Fruit fly (Drosophila melanogaster): Measurements from ENCODE around the gene CG14441.

The CG14441 gene

dm6 chrX:6756175-6756718 lies 56.9 kb downstream of the CG14441 start, which contains the start of gene sov (continued):
- TF ChIP-seq kni (GFP tag; optimal IDR thresholded peaks at IDR 0.05) (no peak), CG8359 (GFP tag; optimal IDR thresholded peaks at IDR 0.05; ENCODE audit: borderline replicate concordance) (no peak), CG30403 (GFP tag; optimal IDR thresholded peaks at IDR 0.05) (no peak), lola (GFP tag; optimal IDR thresholded peaks at IDR 0.05) (no peak), bbx (GFP tag; IDR thresholded peaks at IDR 0.05; ENCODE audit: partially characterized antibody) (peak; percentile 74), klu (GFP tag; IDR thresholded peaks at IDR 0.05) (no peak), Optix (GFP tag; IDR thresholded peaks at IDR 0.05) (no peak), Deaf1 (tag; optimal IDR thresholded peaks at IDR 0.05) (peak; percentile 86), h (optimal IDR thresholded peaks at IDR 0.05) (no peak), ci (GFP tag; IDR thresholded peaks at IDR 0.05) (no peak), CG1792 (GFP tag; optimal IDR thresholded peaks at IDR 0.05) (no peak), repo (GFP tag; optimal IDR thresholded peaks at IDR 0.05) (no peak), ssp (GFP tag; IDR thresholded peaks at IDR 0.05) (no peak), shn (GFP tag; optimal IDR thresholded peaks at IDR 0.05) (no peak), CG1647 (GFP tag; optimal IDR thresholded peaks at IDR 0.05) (no peak), CG6654 (GFP tag; optimal IDR thresholded peaks at IDR 0.05) (no peak), CG34224 (GFP tag; IDR thresholded peaks at IDR 0.05; ENCODE audit: partially characterized antibody) (peak; percentile 83), prd (optimal IDR thresholded peaks at IDR 0.05) (no peak), prd (GFP tag; IDR thresholded peaks at IDR 0.05) (no peak), CHES-1-like (GFP tag; optimal IDR thresholded peaks at IDR 0.05) (no peak), CG12104 (GFP tag; optimal IDR thresholded peaks at IDR 0.05) (no peak), toy (GFP tag; IDR thresholded peaks at IDR 0.05) (no peak), sc (optimal IDR thresholded peaks at IDR 0.05) (no peak), sc (GFP tag; optimal IDR thresholded peaks at IDR 0.05) (no peak), CG30020 (tag; optimal IDR thresholded peaks at IDR 0.05) (peak; percentile 37), chn (GFP tag; optimal IDR thresholded peaks at IDR 0.05) (no peak), fd96Cb (tag; optimal IDR thresholded peaks at IDR 0.05) (no peak), CG11456 (GFP tag; IDR thresholded peaks at IDR 0.05) (no peak), CG6689 (GFP tag; IDR thresholded peaks at IDR 0.05) (no peak), CG3995 (GFP tag; optimal IDR thresholded peaks at IDR 0.05) (no peak), CG6791 (GFP tag; IDR thresholded peaks at IDR 0.05; ENCODE audit: partially characterized antibody) (peak; percentile 78), CG33557 (GFP tag; optimal IDR thresholded peaks at IDR 0.05) (no peak), chm (GFP tag; IDR thresholded peaks at IDR 0.05) (no peak), C15 (GFP tag; IDR thresholded peaks at IDR 0.05) (no peak), Abd-B (GFP tag; optimal IDR thresholded peaks at IDR 0.05) (no peak), CG1832 (GFP tag; optimal IDR thresholded peaks at IDR 0.05) (no peak), CG17612 (GFP tag; IDR thresholded peaks at IDR 0.05) (no peak), CG4707 (GFP tag; optimal IDR thresholded peaks at IDR 0.05) (peak; percentile 85), CG4424 (GFP tag; optimal IDR thresholded peaks at IDR 0.05) (no peak), wdn (GFP tag; IDR thresholded peaks at IDR 0.05) (no peak), Xrp1 (GFP tag; IDR thresholded peaks at IDR 0.05) (no peak), CG8944 (GFP tag; optimal IDR thresholded peaks at IDR 0.05) (no peak), bigmax (GFP tag; optimal IDR thresholded peaks at IDR 0.05) (no peak), CG13894 (tag; optimal IDR thresholded peaks at IDR 0.05) (no peak), CG32772 (GFP tag; IDR thresholded peaks at IDR 0.05) (no peak), Lim3 (GFP tag; IDR thresholded peaks at IDR 0.05) (no peak), Opbp (GFP tag; IDR thresholded peaks at IDR 0.05; ENCODE audit: partially characterized antibody) (peak; percentile 84), CG5953 (GFP tag; IDR thresholded peaks at IDR 0.05) (no peak), luna (GFP tag; optimal IDR thresholded peaks at IDR 0.05) (no peak), CG31388 (GFP tag; optimal IDR thresholded peaks at IDR 0.05) (no peak), en (GFP tag; optimal IDR thresholded peaks at IDR 0.05) (no peak), Ravus (GFP tag; IDR thresholded peaks at IDR 0.05) (no peak), CG2199 (GFP tag; IDR thresholded peaks at IDR 0.05) (0 out of 3 replicates have a peak, but pooled peaks have one; percentile 22)

All from whole organism, embryonic.